Fruit fly (Drosophila melanogaster) whole organism, prepupa: ENCODE measurements around the gene Or69a.

ENCODE experiments used
- CG11902 ChIP-seq: fragments of 200-800 bp; sonication (Bioruptor generic); optimal IDR thresholded peaks from 3 replicates; lab custom pipeline; 2016; ENCODE audit warnings: missing biosample characterization, missing genetic modification characterization
- CG6276 ChIP-seq: fragments of 200-800 bp; sonication (Bioruptor generic); optimal IDR thresholded peaks from 2 replicates; lab custom pipeline; 2017; ENCODE audit warnings: missing biosample characterization, mild to moderate bottlenecking, missing genetic modification characterization
- CG8119 ChIP-seq: fragments of 200-800 bp; sonication (Bioruptor generic); IDR thresholded peaks from 3 replicates; pipeline ENCODE4 v1.3.6; 2022; ENCODE audit warnings: missing biosample characterization, missing genetic modification characterization
- Eip75B ChIP-seq: fragments of 200-800 bp; sonication (Bioruptor generic); optimal IDR thresholded peaks from 3 replicates; lab custom pipeline; 2016; ENCODE audit warnings: missing biosample characterization, missing genetic modification characterization
- Eip78C ChIP-seq: fragments of 200-800 bp; sonication (Bioruptor generic); peaks from one replicate; lab custom pipeline; 2016; ENCODE audit warnings: missing biosample characterization, missing genetic modification characterization
- Ets21C ChIP-seq: fragments of 200-800 bp; sonication (Bioruptor generic); optimal IDR thresholded peaks from 3 replicates; lab custom pipeline; 2016; ENCODE audit warnings: missing biosample characterization, missing genetic modification characterization
- Lpt ChIP-seq: fragments of 200-800 bp; sonication (Bioruptor generic); optimal IDR thresholded peaks from 3 replicates; lab custom pipeline; 2016; ENCODE audit warnings: missing biosample characterization, missing genetic modification characterization
- topi ChIP-seq: fragments of 200-800 bp; sonication (Bioruptor generic); optimal IDR thresholded peaks from 3 replicates; lab custom pipeline; 2016; ENCODE audit warnings: missing biosample characterization, missing genetic modification characterization

- TF ChIP-seq Ets21C (GFP tag; lab: Kevin White, UChicago) (no peak), Lpt (GFP tag; lab: Kevin White, UChicago) (no peak), CG6276 (GFP tag; lab: Kevin White, UChicago) (no peak), CG11902 (GFP tag; lab: Kevin White, UChicago) (no peak), Eip75B (GFP tag; lab: Kevin White, UChicago) (no peak), topi (no peak), CG8119 (GFP tag; lab: Robert Waterston, UW) (no peak), Eip78C (GFP tag; lab: Kevin White, UChicago) (no peak)
Observed at dm6 chr3L:12972259-12972658, 4.7 kb upstream of the Or69a start, which contains the start of the genes CG10748 and CG10749.
